Worm (Caenorhabditis elegans): ENCODE measurements around the gene ckk-1.

DNA sequence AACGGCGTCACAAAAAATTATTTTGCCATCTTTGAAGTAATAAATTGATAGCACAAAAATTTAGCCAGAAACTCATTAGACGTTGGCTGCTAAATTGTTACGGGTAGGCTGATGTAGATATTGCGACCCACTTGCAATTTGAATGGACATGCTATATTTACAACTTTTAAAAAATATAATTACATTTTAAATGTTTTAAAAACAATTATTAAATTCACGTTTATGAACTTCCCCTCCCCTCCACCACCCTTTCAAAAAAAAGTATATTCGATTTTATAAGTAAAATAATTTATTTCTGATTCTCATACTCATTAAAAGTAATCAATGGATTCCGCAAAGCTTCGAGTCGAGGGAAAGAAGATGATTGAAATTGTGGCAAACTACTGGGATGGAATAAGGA, 20.6 kb upstream of the ckk-1 start, which contains the start of gene basl-1:
- TF ChIP-seq dao-5 (tag; optimal IDR thresholded peaks at IDR 0.05) (no peak), him-1 (tag; optimal IDR thresholded peaks at IDR 0.05) (no peak)
